Worm (Caenorhabditis elegans) whole organism, early embryonic: ENCODE data around the gene F14H12.6.

Source experiments
- ama-1 ChIP-seq: fragments of 150-350 bp; optimal IDR thresholded peaks from 2 replicates; lab custom pipeline; 2014
- ets-7 ChIP-seq: sonication (generic microtip); optimal IDR thresholded peaks from 2 replicates; lab custom pipeline; 2016; ENCODE audit warnings: missing genotype, missing genetic modification characterization, missing compliant biosample characterization
- hmg-4 ChIP-seq: fragments of 200-800 bp; sonication (Bioruptor generic); optimal IDR thresholded peaks from 2 replicates; lab custom pipeline; 2018; ENCODE audit warnings: mild to moderate bottlenecking, missing genetic modification characterization, missing compliant biosample characterization
- hnd-1 ChIP-seq: sonication (generic microtip); optimal IDR thresholded peaks from 2 replicates; lab custom pipeline; 2016; ENCODE audit warnings: missing genetic modification characterization, missing compliant biosample characterization
- pes-1 ChIP-seq: fragments of 200-800 bp; sonication (Bioruptor generic); IDR thresholded peaks from 2 replicates; pipeline ENCODE4 v1.3.6; 2022; ENCODE audit warnings: missing genetic modification reagents, missing genetic modification characterization, missing compliant biosample characterization
- scrt-1 ChIP-seq: fragments of 200-800 bp; sonication (Bioruptor generic); IDR thresholded peaks from 2 replicates; pipeline ENCODE4 v1.3.6; 2022; ENCODE audit warnings: missing genetic modification characterization, missing compliant biosample characterization

- no peak for TF ChIP-seq hnd-1
- no peak for TF ChIP-seq ama-1
- no peak for TF ChIP-seq pes-1 (GFP tag; lab: Robert Waterston, UW)
- no peak for TF ChIP-seq ets-7 (tag; lab: Kevin White, UChicago)
- TF ChIP-seq hmg-4, result no peak
- no peak for TF ChIP-seq scrt-1 (GFP tag; lab: Robert Waterston, UW)
These were observed 34.4 kb downstream of the F14H12.6 start for ce11 chrX:4322847-4323455.
